Worm (Caenorhabditis elegans) whole organism, L4/young adult: ENCODE data around the gene C09B8.8.

Source experiments
- W03F9.2 ChIP-seq: fragments of 150-350 bp; optimal IDR thresholded peaks from 2 replicates; lab custom pipeline; 2014; ENCODE audit warnings: missing biosample characterization, missing genetic modification characterization
- dao-5 ChIP-seq: sonication (generic microtip); optimal IDR thresholded peaks from 2 replicates; lab custom pipeline; 2016; ENCODE audit warnings: missing genotype, missing genetic modification characterization, moderate library complexity, missing compliant biosample characterization
- him-1 ChIP-seq: sonication (generic microtip); optimal IDR thresholded peaks from 2 replicates; lab custom pipeline; 2016; ENCODE audit warnings: missing genotype, missing genetic modification reagents, missing genetic modification characterization, missing compliant biosample characterization

The C09B8.8 gene

ce11 chrX:6031169-6031568, 15.9 kb downstream of the C09B8.8 start, which contains the start of gene ipp-5:
ipp-5 (plus strand) TSS chrX:6031469.
- TF ChIP-seq dao-5 (tag; lab: Kevin White, UChicago) (no peak), W03F9.2 (no peak), him-1 (tag; lab: Kevin White, UChicago) (no peak)

ce11 chrX:6039544-6039943, 24.3 kb downstream of the C09B8.8 start, which contains the start of gene hsp-25:
hsp-25 (minus strand) TSS chrX:6039644.
- no peak for TF ChIP-seq dao-5 (tag; lab: Kevin White, UChicago)
- no peak for TF ChIP-seq him-1 (tag; lab: Kevin White, UChicago)
- no peak for TF ChIP-seq W03F9.2

ce11 chrX:6040435-6041093, 25.3 kb downstream of the C09B8.8 start:
- no peak for TF ChIP-seq W03F9.2
- TF ChIP-seq him-1 (tag; lab: Kevin White, UChicago): no peak
- no peak for TF ChIP-seq dao-5 (tag; lab: Kevin White, UChicago)

DNA sequence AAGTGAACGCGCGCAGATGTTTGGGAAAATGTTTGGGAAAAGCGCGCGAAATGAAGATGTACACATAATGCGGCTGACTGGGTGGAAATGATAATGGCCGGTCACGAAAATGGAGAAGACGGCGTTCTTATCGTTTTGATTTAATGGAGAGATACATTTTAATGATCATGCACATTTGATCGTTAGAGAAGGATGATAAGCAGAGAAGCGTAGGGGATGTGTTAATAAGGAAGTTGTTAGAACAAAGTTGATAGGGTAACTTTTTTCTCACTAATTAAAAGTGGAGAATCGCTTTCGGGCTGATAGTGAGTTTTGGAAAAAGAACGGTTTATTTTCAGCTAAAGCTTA, 25.8 kb downstream of the C09B8.8 start:
- TF ChIP-seq W03F9.2 (no peak), him-1 (tag; lab: Kevin White, UChicago) (no peak), dao-5 (tag; lab: Kevin White, UChicago) (no peak)

ce11 chrX:6041995-6042481, 26.7 kb downstream of the C09B8.8 start:
- no peak for TF ChIP-seq him-1 (tag; lab: Kevin White, UChicago)
- peak; percentile 58 for TF ChIP-seq W03F9.2

DNA sequence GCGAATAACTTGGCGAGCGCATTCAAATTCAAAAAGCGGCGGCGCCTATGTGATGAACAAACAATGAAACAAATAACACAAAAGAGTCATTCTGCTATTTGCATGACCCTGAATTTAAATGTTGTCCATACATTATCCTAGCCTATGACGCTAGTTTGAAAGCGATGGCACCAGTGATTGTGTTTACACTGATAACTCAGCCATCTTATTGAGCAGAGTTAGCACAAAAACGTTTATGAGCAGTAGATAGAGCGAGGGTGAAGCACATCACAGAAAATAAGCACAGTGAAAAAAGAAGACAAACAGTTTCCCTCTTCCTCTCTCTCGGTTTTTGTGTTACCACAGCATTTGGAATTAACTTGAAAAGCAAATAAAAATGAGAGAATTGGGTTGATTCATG, 28.0 kb downstream of the C09B8.8 start:
- TF ChIP-seq him-1 (tag; lab: Kevin White, UChicago) (no peak), dao-5 (tag; lab: Kevin White, UChicago) (no peak), W03F9.2 (no peak)

DNA sequence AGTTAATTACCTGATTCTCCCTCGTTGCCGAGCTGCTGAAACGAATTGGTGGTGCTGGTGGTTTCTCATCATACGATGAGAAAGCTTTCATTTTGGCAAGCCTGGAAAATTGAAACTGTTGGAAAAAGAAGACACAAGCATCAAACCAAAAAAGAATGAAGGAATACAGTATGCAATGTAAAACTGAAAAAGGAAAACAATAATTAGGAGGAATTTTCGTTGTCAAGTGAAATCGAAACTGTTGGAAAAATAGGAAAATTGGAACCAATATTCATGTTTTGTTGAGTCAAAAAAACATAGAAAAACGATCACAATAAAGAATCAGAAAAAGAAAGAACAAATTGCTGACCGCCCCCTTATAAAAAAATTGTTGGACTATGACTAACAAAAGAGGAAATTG, 33.2 kb downstream of the C09B8.8 start, which contains the start of gene pak-1:
pak-1 (minus strand) TSS at position 101 of the 400 bp plus-strand sequence.
- no peak for TF ChIP-seq dao-5 (tag; lab: Kevin White, UChicago)
- TF ChIP-seq him-1 (tag; lab: Kevin White, UChicago): no peak
- TF ChIP-seq W03F9.2: no peak

DNA sequence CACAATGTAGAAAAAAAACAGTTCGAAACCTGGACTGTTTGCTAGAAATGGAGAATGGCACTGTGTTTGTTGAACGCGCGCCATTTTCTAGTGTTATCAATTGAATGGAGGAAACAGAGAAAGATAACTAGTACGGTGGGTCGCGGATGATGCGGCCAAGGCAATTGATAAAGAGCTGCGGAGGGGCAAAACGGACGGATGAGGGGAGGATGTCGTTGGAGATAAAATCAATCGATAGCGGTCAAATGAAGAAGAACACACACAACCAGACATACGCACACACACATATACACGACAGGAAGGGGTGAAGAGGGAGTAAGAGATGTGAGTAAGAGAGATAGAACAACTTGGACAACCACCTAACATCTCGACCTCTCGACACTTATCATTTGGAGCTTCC, 34.8 kb downstream of the C09B8.8 start:
- TF ChIP-seq W03F9.2 (no peak), dao-5 (tag; lab: Kevin White, UChicago) (no peak), him-1 (tag; lab: Kevin White, UChicago) (no peak)

ce11 chrX:6050849-6051248, 35.6 kb downstream of the C09B8.8 start:
- TF ChIP-seq him-1 (tag; lab: Kevin White, UChicago) (no peak), dao-5 (tag; lab: Kevin White, UChicago) (no peak), W03F9.2 (no peak)

ce11 chrX:6052744-6053143, 37.5 kb downstream of the C09B8.8 start, which contains the start of gene C45B2.6:
C45B2.6 (plus strand) TSS chrX:6052879.
- TF ChIP-seq W03F9.2 (no peak), him-1 (tag; lab: Kevin White, UChicago) (no peak), dao-5 (tag; lab: Kevin White, UChicago) (no peak)

DNA sequence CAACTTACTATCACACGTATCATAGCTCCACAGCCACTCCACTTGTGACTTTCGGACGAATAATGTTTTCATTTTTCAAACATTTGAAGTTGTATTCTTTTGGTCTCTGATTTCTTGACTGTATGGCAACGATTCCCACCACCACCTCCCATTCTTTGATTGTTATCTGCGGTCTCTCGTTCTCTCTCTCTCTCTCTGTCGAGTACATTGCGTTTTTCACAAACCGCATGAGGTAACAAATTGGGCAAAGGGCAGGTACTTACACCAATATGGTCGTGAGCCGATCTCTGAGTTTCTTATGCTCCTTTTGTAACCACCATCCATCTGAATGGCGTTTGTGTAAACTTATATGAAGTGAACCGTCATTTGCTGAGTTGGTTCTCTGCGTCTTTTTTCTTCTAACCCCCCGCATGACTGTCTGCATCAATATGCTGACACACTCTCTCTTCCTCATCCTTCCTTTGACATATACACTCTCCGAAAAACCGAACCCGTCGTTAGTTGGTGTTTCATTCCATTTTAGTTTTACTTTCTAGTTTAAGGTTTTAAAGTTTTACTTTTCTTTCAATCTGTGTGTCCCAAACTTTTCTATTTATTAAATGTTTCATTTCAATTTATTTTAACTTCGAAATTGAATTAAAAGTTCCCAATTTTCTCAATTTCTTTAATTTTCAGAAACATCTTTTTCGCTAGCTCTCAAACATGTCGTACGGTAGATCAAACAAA, 42.5 kb downstream of the C09B8.8 start, which contains the start of gene gln-1:
gln-1 (plus strand) TSS at position 676 of the 726 bp plus-strand sequence.
- TF ChIP-seq him-1 (tag; lab: Kevin White, UChicago) (no peak), W03F9.2 (no peak), dao-5 (tag; lab: Kevin White, UChicago) (no peak)

- TF ChIP-seq him-1 (tag; lab: Kevin White, UChicago) (no peak), W03F9.2 (no peak), dao-5 (tag; lab: Kevin White, UChicago) (no peak)
Measured at ce11 chrX:6059163-6059782, 44.0 kb downstream of the C09B8.8 start.

DNA sequence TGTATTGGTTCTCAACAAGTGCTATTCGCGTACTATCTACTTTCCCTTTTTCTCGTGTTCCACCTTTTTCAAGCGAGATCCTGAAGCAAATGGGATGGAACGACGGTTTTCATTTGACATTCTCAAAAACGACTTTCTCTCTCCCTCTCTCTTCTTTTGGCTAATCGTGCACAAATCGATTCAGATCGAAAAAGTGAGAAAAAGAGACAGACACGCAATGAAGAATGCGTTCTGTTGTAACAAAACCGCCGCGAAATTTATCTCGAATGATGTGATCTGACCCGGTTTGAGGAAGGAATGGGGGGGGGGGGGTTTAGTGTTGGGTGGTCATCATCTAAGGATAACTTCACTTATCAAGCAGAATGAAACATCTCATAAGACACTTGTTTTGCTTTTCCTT, 49.1 kb downstream of the C09B8.8 start:
- TF ChIP-seq dao-5 (tag; lab: Kevin White, UChicago) (no peak), W03F9.2 (no peak), him-1 (tag; lab: Kevin White, UChicago) (no peak)
